Fruit fly (Drosophila melanogaster): ENCODE results near the gene Ddc.

DNA sequence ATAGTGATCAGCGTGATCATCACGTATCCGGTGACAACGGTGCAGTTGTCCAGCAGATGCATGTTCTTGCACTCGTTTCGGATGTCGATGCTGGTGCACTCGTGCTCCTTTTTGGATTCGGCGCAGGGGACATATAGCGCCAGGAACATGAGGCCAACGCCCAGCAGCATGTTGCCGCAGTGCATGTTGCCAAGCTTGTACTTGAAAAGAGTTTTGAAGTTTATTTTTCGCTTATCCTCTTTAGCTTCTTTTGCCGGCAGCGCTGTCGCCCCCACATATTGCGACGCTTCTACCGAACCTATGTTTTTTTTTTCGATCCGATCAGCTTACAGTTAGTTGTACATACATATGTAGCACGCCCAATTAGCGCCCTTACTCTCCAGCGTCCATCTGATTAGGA lies 51.7 kb downstream of the Ddc start:
- no peak for TF ChIP-seq usp (GFP tag; optimal IDR thresholded peaks at IDR 0.05)
- TF ChIP-seq GATAd (GFP tag; optimal IDR thresholded peaks at IDR 0.05), result no peak
- TF ChIP-seq Dfd (GFP tag; optimal IDR thresholded peaks at IDR 0.05), result no peak
- TF ChIP-seq brk (GFP tag; optimal IDR thresholded peaks at IDR 0.05), result no peak
- TF ChIP-seq br (GFP tag; optimal IDR thresholded peaks at IDR 0.05), result no peak
- no peak for TF ChIP-seq Hr78 (GFP tag; optimal IDR thresholded peaks at IDR 0.05)

Data from whole organism, wandering third instar larva.